Worm (Caenorhabditis elegans) whole organism, L2 larva: ENCODE results near the gene vha-5.

Experiments
- egl-27 ChIP-seq: sonication (generic microtip); optimal IDR thresholded peaks from 3 replicates; lab custom pipeline; 2017; ENCODE audit warnings: missing biosample characterization, missing genetic modification reagents, missing genetic modification characterization
- nhr-23 ChIP-seq: fragments of 150-350 bp; optimal IDR thresholded peaks from 2 replicates; lab custom pipeline; 2014; ENCODE audit warnings: missing biosample characterization, missing genetic modification reagents, missing genetic modification characterization
- skn-1 ChIP-seq: sonication (generic microtip); optimal IDR thresholded peaks from 2 replicates; lab custom pipeline; 2017; ENCODE audit warnings: missing biosample characterization, missing genetic modification characterization
- snpc-4 ChIP-seq: fragments of 150-350 bp; optimal IDR thresholded peaks from 2 replicates; lab custom pipeline; 2014; ENCODE audit warnings: missing biosample characterization, missing genetic modification characterization
- unc-39 ChIP-seq: fragments of 150-350 bp; optimal IDR thresholded peaks from 2 replicates; lab custom pipeline; 2014; ENCODE audit warnings: missing biosample characterization, missing genetic modification characterization
- zag-1 ChIP-seq: fragments of 150-350 bp; optimal IDR thresholded peaks from 2 replicates; lab custom pipeline; 2014; ENCODE audit warnings: missing biosample characterization, missing genetic modification characterization
- ztf-11 ChIP-seq: sonication (generic microtip); optimal IDR thresholded peaks from 2 replicates; lab custom pipeline; 2017; ENCODE audit warnings: missing biosample characterization, missing genetic modification characterization

- TF ChIP-seq ztf-11 (no peak), egl-27 (no peak), unc-39 (tag; lab: Kevin White, UChicago) (no peak), zag-1 (tag; lab: Kevin White, UChicago) (no peak), nhr-23 (tag; lab: Kevin White, UChicago) (no peak), skn-1 (tag; lab: Kevin White, UChicago) (no peak), snpc-4 (no peak)
Measured at ce11 chrIV:8287287-8287686, 16.5 kb upstream of the vha-5 start.
